Worm (Caenorhabditis elegans) whole organism, L1 larva: Measurements from ENCODE around the gene F08D12.4.

ENCODE experiments used
- C04F5.9 ChIP-seq: sonication (generic microtip); optimal IDR thresholded peaks from 2 replicates; lab custom pipeline; 2016; ENCODE audit warnings: missing genetic modification characterization, missing compliant biosample characterization
- C16A3.4 ChIP-seq: fragments of 150-350 bp; optimal IDR thresholded peaks from 2 replicates; lab custom pipeline; 2014; ENCODE audit warnings: missing biosample characterization, missing genetic modification characterization
- Y116A8C.19 ChIP-seq: sonication (generic microtip); optimal IDR thresholded peaks from 2 replicates; lab custom pipeline; 2016; ENCODE audit warnings: missing compliant biosample characterization, missing genetic modification characterization, borderline replicate concordance
- ama-1 ChIP-seq: fragments of 150-350 bp; optimal IDR thresholded peaks from 2 replicates; lab custom pipeline; 2014
- ceh-63 ChIP-seq: fragments of 200-800 bp; sonication (Bioruptor generic); optimal IDR thresholded peaks from 2 replicates; lab custom pipeline; 2018; ENCODE audit warnings: mild to moderate bottlenecking, missing genetic modification characterization, missing compliant biosample characterization
- ceh-82 ChIP-seq, 3 experiments: fragments of 150-350 bp in 1 of 3; sonication (generic microtip) in 2 of 3; optimal IDR thresholded peaks; 2 replicates each; lab custom pipeline; 2014 to 2017; ENCODE audit warnings: missing biosample characterization in 3 of 3, missing genetic modification characterization in 3 of 3
- dpl-1 ChIP-seq, 3 experiments: fragments of 150-350 bp in 2 of 3; sonication (generic microtip) in 1 of 3; optimal IDR thresholded peaks; 2 replicates each; lab custom pipeline; 2014 to 2017; ENCODE audit warnings: missing biosample characterization in 3 of 3, missing genetic modification characterization in 3 of 3, missing genetic modification reagents in 3 of 3
- efl-1 ChIP-seq, 4 experiments: fragments of 150-350 bp; optimal IDR thresholded peaks in 3 of 4; peaks in 1 of 4; 1 replicate in 1 of 4; 2 replicates in 3 of 4; lab custom pipeline; 2014; ENCODE audit warnings: missing biosample characterization in 2 of 4, missing genetic modification characterization in 2 of 4, missing genetic modification reagents in 2 of 4
- efl-3 ChIP-seq: fragments of 200-800 bp; sonication (Bioruptor generic); optimal IDR thresholded peaks from 2 replicates; lab custom pipeline; 2018; ENCODE audit warnings: mild to moderate bottlenecking, missing genetic modification characterization, missing compliant biosample characterization
- egl-27 ChIP-seq, 2 experiments: fragments of 150-350 bp in 1 of 2; sonication (generic microtip); optimal IDR thresholded peaks; 3 replicates each; lab custom pipeline; 2017 to 2018; ENCODE audit warnings: missing biosample characterization in 2 of 2, missing genetic modification characterization in 2 of 2, missing genetic modification reagents in 2 of 2
- ets-5 ChIP-seq: fragments of 200-800 bp; sonication (Bioruptor generic); IDR thresholded peaks from 2 replicates; pipeline ENCODE4 v1.3.6; 2022; ENCODE audit warnings: missing genetic modification characterization, missing compliant biosample characterization
- fkh-10 ChIP-seq: sonication (generic microtip); optimal IDR thresholded peaks from 2 replicates; lab custom pipeline; 2017; ENCODE audit warnings: missing biosample characterization, missing genetic modification reagents, missing genetic modification characterization
- fkh-8 ChIP-seq: sonication (generic microtip); optimal IDR thresholded peaks from 2 replicates; lab custom pipeline; 2016; ENCODE audit warnings: mild to moderate bottlenecking, missing genetic modification characterization, missing compliant biosample characterization
- fos-1 ChIP-seq: fragments of 150-350 bp; optimal IDR thresholded peaks from 2 replicates; lab custom pipeline; 2014; ENCODE audit warnings: missing biosample characterization, missing genetic modification characterization
- grh-1 ChIP-seq: fragments of 200-800 bp; sonication (Bioruptor generic); IDR thresholded peaks from 2 replicates; pipeline ENCODE4 v1.3.6; 2022; ENCODE audit warnings: missing genetic modification reagents, missing genetic modification characterization, missing compliant biosample characterization
- hpl-2 ChIP-seq: fragments of 150-350 bp; optimal IDR thresholded peaks from 2 replicates; lab custom pipeline; 2014; ENCODE audit warnings: missing biosample characterization, missing genetic modification reagents, missing genetic modification characterization
- irx-1 ChIP-seq: sonication (generic microtip); optimal IDR thresholded peaks from 2 replicates; lab custom pipeline; 2016; ENCODE audit warnings: missing genetic modification characterization, missing compliant biosample characterization
- isw-1 ChIP-seq: fragments of 200-800 bp; sonication (Bioruptor generic); IDR thresholded peaks from 2 replicates; pipeline ENCODE4 v1.3.6; 2022; ENCODE audit warnings: missing genetic modification characterization, missing compliant biosample characterization
- lin-14 ChIP-seq: fragments of 200-800 bp; sonication (Bioruptor generic); optimal IDR thresholded peaks from 2 replicates; lab custom pipeline; 2018; ENCODE audit warnings: mild to moderate bottlenecking, missing genetic modification characterization, moderate library complexity, missing compliant biosample characterization
- lin-35 ChIP-seq, 2 experiments: fragments of 150-350 bp; optimal IDR thresholded peaks; 2 replicates each; lab custom pipeline; 2014; ENCODE audit warnings: missing biosample characterization in 2 of 2, missing genetic modification characterization in 2 of 2, missing genetic modification reagents in 2 of 2
- lsy-2 ChIP-seq, 2 experiments: fragments of 150-350 bp; optimal IDR thresholded peaks; 2 replicates each; lab custom pipeline; 2014; ENCODE audit warnings: missing biosample characterization in 2 of 2, missing genetic modification characterization in 2 of 2
- mab-9 ChIP-seq: fragments of 200-800 bp; sonication (Bioruptor generic); IDR thresholded peaks from 2 replicates; pipeline ENCODE4 v1.3.6; 2022; ENCODE audit warnings: missing genetic modification reagents, missing genetic modification characterization, missing compliant biosample characterization
- mep-1 ChIP-seq: fragments of 150-350 bp; optimal IDR thresholded peaks from 2 replicates; lab custom pipeline; 2014; ENCODE audit warnings: missing biosample characterization, missing genetic modification characterization
- nhr-11 ChIP-seq: fragments of 150-350 bp; optimal IDR thresholded peaks from 2 replicates; lab custom pipeline; 2014; ENCODE audit warnings: missing biosample characterization, missing genetic modification characterization
- nhr-20 ChIP-seq: sonication (generic microtip); optimal IDR thresholded peaks from 2 replicates; lab custom pipeline; 2016; ENCODE audit warnings: mild to moderate bottlenecking, missing genetic modification characterization, missing compliant biosample characterization
- nhr-47 ChIP-seq: sonication (generic microtip); optimal IDR thresholded peaks from 2 replicates; lab custom pipeline; 2016; ENCODE audit warnings: mild to moderate bottlenecking, missing genetic modification characterization, moderate library complexity, missing compliant biosample characterization
- nhr-71 ChIP-seq: sonication (generic microtip); optimal IDR thresholded peaks from 2 replicates; lab custom pipeline; 2016; ENCODE audit warnings: mild to moderate bottlenecking, missing genetic modification characterization, moderate library complexity, missing compliant biosample characterization
- nhr-77 ChIP-seq: fragments of 150-350 bp; optimal IDR thresholded peaks from 2 replicates; lab custom pipeline; 2014; ENCODE audit warnings: missing biosample characterization, missing genetic modification characterization
- nhr-85 ChIP-seq: sonication (generic microtip); peaks from one replicate; lab custom pipeline; 2016; ENCODE audit warnings: missing genetic modification characterization, inconsistent platforms, missing compliant biosample characterization
- pqm-1 ChIP-seq: sonication (generic microtip); optimal IDR thresholded peaks from 3 replicates; lab custom pipeline; 2017; ENCODE audit warnings: missing biosample characterization, missing genetic modification characterization
- rnt-1 ChIP-seq: sonication (generic microtip); optimal IDR thresholded peaks from 2 replicates; lab custom pipeline; 2016; ENCODE audit warnings: mild to moderate bottlenecking, missing genetic modification characterization, moderate library complexity, missing compliant biosample characterization
- snpc-4 ChIP-seq: fragments of 150-350 bp; optimal IDR thresholded peaks from 2 replicates; lab custom pipeline; 2014; ENCODE audit warnings: missing biosample characterization, missing genetic modification characterization
- snu-23 ChIP-seq: sonication (generic microtip); optimal IDR thresholded peaks from 2 replicates; lab custom pipeline; 2016; ENCODE audit warnings: missing genetic modification characterization, missing compliant biosample characterization
- swsn-7 ChIP-seq: sonication (generic microtip); optimal IDR thresholded peaks from 2 replicates; lab custom pipeline; 2016; ENCODE audit warnings: missing genetic modification characterization, missing compliant biosample characterization
- unc-130 ChIP-seq: fragments of 150-350 bp; optimal IDR thresholded peaks from 2 replicates; lab custom pipeline; 2017; ENCODE audit warnings: missing biosample characterization, missing genetic modification characterization, inconsistent platforms
- unc-62 ChIP-seq: fragments of 150-350 bp; optimal IDR thresholded peaks from 2 replicates; lab custom pipeline; 2014; ENCODE audit warnings: missing biosample characterization, missing genetic modification reagents, missing genetic modification characterization

The F08D12.4 gene

ce11 chrII:2777846-2778245 is at the start of gene F08D12.4:
Gene F08D12.4 (plus strand): TSS chrII:2778146.
- TF ChIP-seq nhr-77 (tag; lab: Kevin White, UChicago) (no peak), nhr-11 (tag; lab: Kevin White, UChicago) (no peak), ets-5 (GFP tag; lab: Robert Waterston, UW) (no peak), isw-1 (GFP tag; lab: Robert Waterston, UW) (no peak), efl-3 (no peak), snpc-4 (tag; lab: Kevin White, UChicago) (no peak), fkh-8 (tag; lab: Kevin White, UChicago) (no peak), grh-1 (GFP tag; lab: Robert Waterston, UW) (no peak), lin-35 (GFP tag; optimal IDR thresholded peaks at IDR 0.05; lab: Kevin White, UChicago) (no peak)

ce11 chrII:2730647-2731046 is 47.3 kb upstream of the F08D12.4 start:
- TF ChIP-seq lin-14 (GFP tag; lab: Kevin White, UChicago) (peak; percentile 34), fkh-10 (GFP tag; lab: Kevin White, UChicago) (peak; percentile 63), ceh-63 (GFP tag; lab: Kevin White, UChicago) (no peak), unc-130 (tag; lab: Kevin White, UChicago) (no peak), hpl-2 (GFP tag; lab: Kevin White, UChicago) (no peak), irx-1 (tag; lab: Kevin White, UChicago) (no peak)

DNA sequence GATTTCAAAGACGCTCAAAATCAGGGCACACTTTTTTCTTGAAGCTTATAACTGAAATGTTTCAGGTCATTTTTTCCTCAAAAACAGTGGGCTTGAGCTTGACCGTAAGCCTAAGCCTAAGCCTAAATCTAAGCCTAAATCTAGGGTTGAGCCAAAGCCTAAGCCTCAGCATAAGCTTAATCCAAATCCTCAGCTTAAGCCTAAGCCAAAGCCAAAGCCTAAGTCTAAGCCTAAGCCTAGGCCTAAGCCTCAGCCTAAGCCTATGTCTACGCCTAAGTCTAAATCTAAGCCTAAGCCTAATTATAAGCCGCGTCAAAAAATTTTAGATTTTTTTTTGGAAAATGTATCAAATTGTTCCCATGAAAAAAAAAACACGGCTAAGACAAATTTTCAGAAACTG is 43.7 kb upstream of the F08D12.4 start:
- no peak for TF ChIP-seq mab-9 (GFP tag; lab: Robert Waterston, UW)
- no peak for TF ChIP-seq fos-1
- TF ChIP-seq pqm-1 = no peak
- no peak for TF ChIP-seq egl-27 (tag; optimal IDR thresholded peaks at IDR 0.05; lab: Kevin White, UChicago)
- no peak for TF ChIP-seq ama-1 (lab: Kevin White, UChicago)
- no peak for TF ChIP-seq isw-1 (GFP tag; lab: Robert Waterston, UW)
- TF ChIP-seq unc-62 (GFP tag; lab: Kevin White, UChicago) = no peak

DNA sequence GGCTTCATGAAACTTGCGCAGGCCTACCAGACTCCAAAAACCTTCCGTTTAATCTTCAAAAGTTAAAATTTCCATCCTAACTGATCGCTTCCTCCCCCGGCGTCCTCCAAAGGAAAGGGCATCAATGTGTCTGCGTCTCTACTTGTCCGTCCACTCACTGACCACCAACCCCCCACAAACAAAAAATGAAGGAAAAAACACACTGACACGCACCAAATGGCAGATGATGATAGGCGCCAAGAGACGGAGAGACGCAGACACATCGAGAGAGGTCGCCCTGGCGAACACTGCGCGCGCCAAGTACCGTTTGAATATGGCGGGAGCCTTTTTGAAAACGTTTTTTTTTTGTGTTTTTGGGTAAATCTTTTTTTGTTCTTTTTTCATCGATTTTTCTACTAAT is 43.2 kb upstream of the F08D12.4 start:
- TF ChIP-seq C04F5.9 (tag; lab: Kevin White, UChicago) = no peak
- TF ChIP-seq ceh-82 (tag; optimal IDR thresholded peaks at IDR 0.05; lab: Kevin White, UChicago) = peak in 1 of 3 experiments; percentile 61
- TF ChIP-seq lin-14 (GFP tag; lab: Kevin White, UChicago) = peak; percentile 88
- peak; percentile 19 for TF ChIP-seq nhr-47
- TF ChIP-seq Y116A8C.19 (tag; lab: Kevin White, UChicago) = no peak
- peak; percentile 22 for TF ChIP-seq mep-1
- TF ChIP-seq dpl-1 (GFP tag; optimal IDR thresholded peaks at IDR 0.05; lab: Kevin White, UChicago) = peak in 2 of 3 experiments; percentile 12 to 21
- peak; percentile 40 to 44 for TF ChIP-seq efl-1 (optimal IDR thresholded peaks at IDR 0.05; lab: Kevin White, UChicago)
- TF ChIP-seq efl-1 (GFP tag; optimal IDR thresholded peaks at IDR 0.05 in 1 of 2; lab: Kevin White, UChicago) = peak; percentile 0 to 93
- no peak for TF ChIP-seq egl-27 (tag; optimal IDR thresholded peaks at IDR 0.05; lab: Kevin White, UChicago)
- TF ChIP-seq nhr-71 (tag; lab: Kevin White, UChicago) = peak; percentile 44
- TF ChIP-seq lsy-2 (tag; optimal IDR thresholded peaks at IDR 0.05; lab: Kevin White, UChicago) = peak in 1 of 2 experiments; percentile 38
- peak; percentile 7 for TF ChIP-seq swsn-7 (tag; lab: Kevin White, UChicago)
- peak; percentile 5 for TF ChIP-seq fkh-8 (tag; lab: Kevin White, UChicago)
- no peak for TF ChIP-seq mab-9 (GFP tag; lab: Robert Waterston, UW)
- peak; percentile 51 for TF ChIP-seq rnt-1
- TF ChIP-seq C16A3.4 (tag; lab: Kevin White, UChicago) = no peak
- peak in 1 of 2 experiments; percentile 4 for TF ChIP-seq lin-35 (GFP tag; optimal IDR thresholded peaks at IDR 0.05; lab: Kevin White, UChicago)
- TF ChIP-seq snu-23 (GFP tag; lab: Kevin White, UChicago) = peak; percentile 33
- no peak for TF ChIP-seq hpl-2 (GFP tag; lab: Kevin White, UChicago)
- no peak for TF ChIP-seq nhr-20
- TF ChIP-seq nhr-85 (tag; lab: Kevin White, UChicago) = peak; percentile 53
